Worm (Caenorhabditis elegans) whole organism, L2 larva: ENCODE measurements around the gene cyp-33C11.

Experiments used
- C34F6.9 ChIP-seq: fragments of 150-350 bp; optimal IDR thresholded peaks from 2 replicates; lab custom pipeline; 2014; ENCODE audit warnings: missing biosample characterization, missing genetic modification characterization
- R02D3.7 ChIP-seq: fragments of 150-350 bp; optimal IDR thresholded peaks from 2 replicates; lab custom pipeline; 2014; ENCODE audit warnings: missing biosample characterization, missing genetic modification characterization
- Y55F3AM.14 ChIP-seq: fragments of 200-800 bp; sonication (Bioruptor generic); optimal IDR thresholded peaks from 2 replicates; lab custom pipeline; 2018; ENCODE audit warnings: mild to moderate bottlenecking, missing genetic modification characterization, missing compliant biosample characterization
- ZK546.5 ChIP-seq: sonication (generic microtip); optimal IDR thresholded peaks from 2 replicates; lab custom pipeline; 2017; ENCODE audit warnings: missing biosample characterization, missing genetic modification characterization
- alr-1 ChIP-seq: fragments of 150-350 bp; optimal IDR thresholded peaks from 2 replicates; lab custom pipeline; 2014; ENCODE audit warnings: missing biosample characterization, missing genetic modification characterization
- aly-2 ChIP-seq: fragments of 150-350 bp; optimal IDR thresholded peaks from 2 replicates; lab custom pipeline; 2014; ENCODE audit warnings: missing biosample characterization, missing genetic modification characterization
- ama-1 ChIP-seq: fragments of 150-350 bp; optimal IDR thresholded peaks from 2 replicates; lab custom pipeline; 2018; ENCODE audit warnings: inconsistent platforms
- blmp-1 ChIP-seq: sonication (generic microtip); optimal IDR thresholded peaks from 2 replicates; lab custom pipeline; 2017; ENCODE audit warnings: missing genetic modification characterization, mild to moderate bottlenecking, missing compliant biosample characterization, antibody characterized with exemption, moderate library complexity; ENCODE audit not compliant: insufficient read depth
- ceh-16 ChIP-seq: fragments of 150-350 bp; optimal IDR thresholded peaks from 2 replicates; lab custom pipeline; 2014; ENCODE audit warnings: missing biosample characterization, missing genetic modification characterization
- ceh-82 ChIP-seq: fragments of 150-350 bp; optimal IDR thresholded peaks from 2 replicates; lab custom pipeline; 2014; ENCODE audit warnings: missing biosample characterization, missing genetic modification characterization
- crh-2 ChIP-seq: sonication (generic microtip); optimal IDR thresholded peaks from 2 replicates; lab custom pipeline; 2017; ENCODE audit warnings: missing biosample characterization, missing genetic modification characterization
- dmd-4 ChIP-seq: sonication (generic microtip); optimal IDR thresholded peaks from 2 replicates; lab custom pipeline; 2017; ENCODE audit warnings: missing biosample characterization, missing genetic modification characterization
- egl-27 ChIP-seq: sonication (generic microtip); optimal IDR thresholded peaks from 3 replicates; lab custom pipeline; 2017; ENCODE audit warnings: missing biosample characterization, missing genetic modification reagents, missing genetic modification characterization
- elt-3 ChIP-seq: sonication (generic microtip); optimal IDR thresholded peaks from 2 replicates; lab custom pipeline; 2017; ENCODE audit warnings: missing biosample characterization, missing genetic modification characterization
- fos-1 ChIP-seq: fragments of 150-350 bp; optimal IDR thresholded peaks from 2 replicates; lab custom pipeline; 2014; ENCODE audit warnings: missing biosample characterization, missing genetic modification characterization
- gmeb-1 ChIP-seq: fragments of 150-350 bp; optimal IDR thresholded peaks from 2 replicates; lab custom pipeline; 2014; ENCODE audit warnings: missing biosample characterization, missing genetic modification characterization
- lin-11 ChIP-seq: fragments of 150-350 bp; sonication (generic microtip); optimal IDR thresholded peaks from 2 replicates; lab custom pipeline; 2014; ENCODE audit warnings: missing biosample characterization, missing genetic modification characterization, inconsistent platforms, mixed read lengths
- lin-13 ChIP-seq: fragments of 150-350 bp; optimal IDR thresholded peaks from 2 replicates; lab custom pipeline; 2014; ENCODE audit warnings: missing biosample characterization, missing genetic modification reagents, missing genetic modification characterization
- lin-39 ChIP-seq: fragments of 150-350 bp; optimal IDR thresholded peaks from 2 replicates; lab custom pipeline; 2014; ENCODE audit warnings: missing biosample characterization, missing genetic modification reagents, missing genetic modification characterization
- mab-5 ChIP-seq: fragments of 150-350 bp; optimal IDR thresholded peaks from 2 replicates; lab custom pipeline; 2014; ENCODE audit warnings: missing biosample characterization, missing genetic modification characterization
- mbf-1 ChIP-seq: sonication (generic microtip); optimal IDR thresholded peaks from 2 replicates; lab custom pipeline; 2017; ENCODE audit warnings: missing biosample characterization, missing genetic modification characterization
- mdl-1 ChIP-seq, 2 experiments: fragments of 150-350 bp in 1 of 2; sonication (generic microtip) in 1 of 2; optimal IDR thresholded peaks; 2 replicates each; lab custom pipeline; 2017; ENCODE audit warnings: missing biosample characterization in 2 of 2, missing genetic modification characterization in 2 of 2
- nhr-10 ChIP-seq: sonication (generic microtip); optimal IDR thresholded peaks from 2 replicates; lab custom pipeline; 2017; ENCODE audit warnings: missing biosample characterization, missing genetic modification characterization
- nhr-11 ChIP-seq: fragments of 150-350 bp; optimal IDR thresholded peaks from 2 replicates; lab custom pipeline; 2014; ENCODE audit warnings: missing biosample characterization, missing genetic modification characterization
- nhr-12 ChIP-seq: fragments of 150-350 bp; optimal IDR thresholded peaks from 2 replicates; lab custom pipeline; 2014; ENCODE audit warnings: missing biosample characterization, missing genetic modification characterization
- nhr-21 ChIP-seq: fragments of 150-350 bp; optimal IDR thresholded peaks from 2 replicates; lab custom pipeline; 2014; ENCODE audit warnings: missing biosample characterization, missing genetic modification characterization
- nhr-23 ChIP-seq: fragments of 150-350 bp; optimal IDR thresholded peaks from 2 replicates; lab custom pipeline; 2014; ENCODE audit warnings: missing biosample characterization, missing genetic modification reagents, missing genetic modification characterization
- nhr-237 ChIP-seq: fragments of 150-350 bp; optimal IDR thresholded peaks from 2 replicates; lab custom pipeline; 2014; ENCODE audit warnings: missing biosample characterization, missing genetic modification characterization
- nhr-25 ChIP-seq: fragments of 150-350 bp; sonication (generic microtip); optimal IDR thresholded peaks from 3 replicates; lab custom pipeline; 2014; ENCODE audit warnings: missing biosample characterization, missing genetic modification characterization
- nhr-6 ChIP-seq: fragments of 150-350 bp; optimal IDR thresholded peaks from 2 replicates; lab custom pipeline; 2014; ENCODE audit warnings: missing biosample characterization, missing genetic modification characterization
- peb-1 ChIP-seq: fragments of 150-350 bp; optimal IDR thresholded peaks from 2 replicates; lab custom pipeline; 2014; ENCODE audit warnings: missing biosample characterization, missing genetic modification characterization
- sem-4 ChIP-seq: fragments of 150-350 bp; optimal IDR thresholded peaks from 2 replicates; lab custom pipeline; 2014; ENCODE audit warnings: missing biosample characterization, missing genetic modification reagents, missing genetic modification characterization
- sma-3 ChIP-seq: sonication (generic microtip); optimal IDR thresholded peaks from 2 replicates; lab custom pipeline; 2016; ENCODE audit warnings: missing genetic modification reagents, missing genetic modification characterization, missing compliant biosample characterization
- sma-9 ChIP-seq, 2 experiments: fragments of 150-350 bp in 1 of 2; sonication (generic microtip) in 1 of 2; optimal IDR thresholded peaks; 2 replicates each; lab custom pipeline; 2014 to 2016; ENCODE audit warnings: missing genetic modification characterization in 2 of 2, mild to moderate bottlenecking in 1 of 2, missing biosample characterization in 1 of 2, missing compliant biosample characterization in 1 of 2, missing genetic modification reagents in 1 of 2, moderate library complexity in 1 of 2
- snpc-4 ChIP-seq: fragments of 150-350 bp; optimal IDR thresholded peaks from 2 replicates; lab custom pipeline; 2014; ENCODE audit warnings: missing biosample characterization, missing genetic modification characterization
- unc-39 ChIP-seq: fragments of 150-350 bp; optimal IDR thresholded peaks from 2 replicates; lab custom pipeline; 2014; ENCODE audit warnings: missing biosample characterization, missing genetic modification characterization
- unc-62 ChIP-seq: fragments of 150-350 bp; optimal IDR thresholded peaks from 2 replicates; lab custom pipeline; 2014; ENCODE audit warnings: missing biosample characterization, missing genetic modification reagents, missing genetic modification characterization
- zag-1 ChIP-seq: fragments of 150-350 bp; optimal IDR thresholded peaks from 2 replicates; lab custom pipeline; 2014; ENCODE audit warnings: missing biosample characterization, missing genetic modification characterization
- ztf-1 ChIP-seq: fragments of 200-800 bp; sonication (Bioruptor generic); conservative IDR thresholded peaks from 2 replicates; pipeline ENCODE4 v1.3.6; 2022; ENCODE audit warnings: missing genetic modification characterization, missing compliant biosample characterization
- ztf-11 ChIP-seq: sonication (generic microtip); optimal IDR thresholded peaks from 2 replicates; lab custom pipeline; 2017; ENCODE audit warnings: missing biosample characterization, missing genetic modification characterization
- ztf-4 ChIP-seq: fragments of 150-350 bp; optimal IDR thresholded peaks from 2 replicates; lab custom pipeline; 2014; ENCODE audit warnings: missing biosample characterization, missing genetic modification characterization

Gene cyp-33C11

ce11 chrV:741820-742219 lies 29.0 kb upstream of the cyp-33C11 start, which contains the start of gene C05E4.7:
Gene C05E4.7 (plus strand): TSS chrV:742120.
- TF ChIP-seq dmd-4 (tag; lab: Kevin White, UChicago): no peak
- no peak for TF ChIP-seq mdl-1 (tag; optimal IDR thresholded peaks at IDR 0.05; lab: Kevin White, UChicago)
- TF ChIP-seq sma-9 (GFP tag; optimal IDR thresholded peaks at IDR 0.05; lab: Kevin White, UChicago): no peak
- TF ChIP-seq sma-9 (tag; optimal IDR thresholded peaks at IDR 0.05; lab: Kevin White, UChicago): no peak
- no peak for TF ChIP-seq peb-1 (tag; lab: Kevin White, UChicago)
- TF ChIP-seq R02D3.7 (tag; lab: Kevin White, UChicago): no peak
- TF ChIP-seq mbf-1 (tag; lab: Kevin White, UChicago): no peak
- no peak for TF ChIP-seq aly-2 (tag; lab: Kevin White, UChicago)
- no peak for TF ChIP-seq crh-2 (tag; lab: Kevin White, UChicago)

- no peak for TF ChIP-seq mab-5 (tag; lab: Kevin White, UChicago)
- no peak for TF ChIP-seq nhr-23
- no peak for TF ChIP-seq lin-13 (GFP tag; lab: Kevin White, UChicago)
- no peak for TF ChIP-seq egl-27
- TF ChIP-seq blmp-1 (tag; lab: Kevin White, UChicago): no peak
- TF ChIP-seq R02D3.7 (tag; lab: Kevin White, UChicago): no peak
- no peak for TF ChIP-seq mdl-1 (tag; optimal IDR thresholded peaks at IDR 0.05; lab: Kevin White, UChicago)
- no peak for TF ChIP-seq zag-1 (tag; lab: Kevin White, UChicago)
- no peak for TF ChIP-seq C34F6.9 (tag; lab: Kevin White, UChicago)
- no peak for TF ChIP-seq Y55F3AM.14 (GFP tag; lab: Kevin White, UChicago)
- no peak for TF ChIP-seq ztf-11 (tag; lab: Kevin White, UChicago)
- no peak for TF ChIP-seq aly-2 (tag; lab: Kevin White, UChicago)
- TF ChIP-seq nhr-11 (tag; lab: Kevin White, UChicago): no peak
- TF ChIP-seq sem-4 (tag; lab: Kevin White, UChicago): no peak
- TF ChIP-seq nhr-10: no peak
- TF ChIP-seq lin-39 (tag; lab: Kevin White, UChicago): no peak
- TF ChIP-seq ztf-1 (GFP tag; lab: Robert Waterston, UW): no peak
- TF ChIP-seq ceh-82 (tag; lab: Kevin White, UChicago): no peak
- TF ChIP-seq, all 48 proteins: peak for 0
These were observed 26.0 kb upstream of the cyp-33C11 start, which contains the start of gene srj-24 for ce11 chrV:738770-739169. Gene srj-24 (minus strand): TSS chrV:738870.

DNA sequence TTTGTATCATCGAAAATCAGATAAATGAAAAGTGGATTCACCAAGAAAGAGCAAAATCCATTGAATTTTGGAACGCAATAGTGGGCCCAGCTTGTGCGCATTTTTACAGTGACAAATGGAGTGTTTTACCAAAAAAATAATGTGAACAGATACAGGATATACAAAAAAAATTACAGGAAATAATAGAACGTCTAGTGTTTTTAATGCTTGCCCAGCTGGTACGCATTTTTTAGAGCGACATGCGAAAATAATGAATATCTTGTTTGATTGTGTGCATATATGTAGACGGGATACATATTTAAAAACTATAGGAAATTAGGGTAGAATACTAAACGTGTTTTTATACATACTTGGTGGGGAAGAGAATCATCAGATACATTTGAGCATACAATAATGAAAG lies 23.4 kb upstream of the cyp-33C11 start, which contains the start of gene srj-25:
Gene srj-25 (minus strand): TSS at position 101 of the 400 bp plus-strand sequence.
- no peak for TF ChIP-seq nhr-10
- no peak for TF ChIP-seq alr-1 (tag; lab: Kevin White, UChicago)
- TF ChIP-seq nhr-6 (tag; lab: Kevin White, UChicago): no peak
- no peak for TF ChIP-seq lin-39 (tag; lab: Kevin White, UChicago)
- TF ChIP-seq ceh-82 (tag; lab: Kevin White, UChicago): no peak
- TF ChIP-seq unc-39: no peak
- no peak for TF ChIP-seq nhr-11 (tag; lab: Kevin White, UChicago)
- TF ChIP-seq aly-2 (tag; lab: Kevin White, UChicago): no peak
- TF ChIP-seq sma-9 (GFP tag; optimal IDR thresholded peaks at IDR 0.05; lab: Kevin White, UChicago): no peak
- TF ChIP-seq sma-9 (tag; optimal IDR thresholded peaks at IDR 0.05; lab: Kevin White, UChicago): no peak
- TF ChIP-seq unc-62 (GFP tag; lab: Kevin White, UChicago): no peak
- no peak for TF ChIP-seq elt-3 (tag; lab: Kevin White, UChicago)
- TF ChIP-seq ZK546.5: no peak
- no peak for TF ChIP-seq ztf-11 (tag; lab: Kevin White, UChicago)
- no peak for TF ChIP-seq C34F6.9 (tag; lab: Kevin White, UChicago)
- TF ChIP-seq blmp-1 (tag; lab: Kevin White, UChicago): no peak
- no peak for TF ChIP-seq lin-11 (tag; lab: Kevin White, UChicago)
- TF ChIP-seq, all 48 proteins: peak for 0

ce11 chrV:731330-731729 lies 18.5 kb upstream of the cyp-33C11 start:
- TF ChIP-seq crh-2 (tag; lab: Kevin White, UChicago) (peak; percentile 94), ceh-16 (tag; lab: Kevin White, UChicago) (no peak), sma-3 (peak; percentile 97), alr-1 (tag; lab: Kevin White, UChicago) (no peak), nhr-11 (tag; lab: Kevin White, UChicago) (no peak), ztf-1 (GFP tag; lab: Robert Waterston, UW) (no peak), nhr-237 (tag; lab: Kevin White, UChicago) (no peak), mab-5 (tag; lab: Kevin White, UChicago) (peak; percentile 62), ama-1 (lab: Kevin White, UChicago) (peak; percentile 82), ZK546.5 (no peak), elt-3 (tag; lab: Kevin White, UChicago) (no peak), lin-39 (tag; lab: Kevin White, UChicago) (no peak), unc-62 (GFP tag; lab: Kevin White, UChicago) (peak; percentile 11), ztf-4 (tag; lab: Kevin White, UChicago) (peak; percentile 89), sma-9 (GFP tag; optimal IDR thresholded peaks at IDR 0.05; lab: Kevin White, UChicago) (peak; percentile 99), sma-9 (tag; optimal IDR thresholded peaks at IDR 0.05; lab: Kevin White, UChicago) (peak; percentile 46), blmp-1 (tag; lab: Kevin White, UChicago) (peak; percentile 14), ztf-11 (tag; lab: Kevin White, UChicago) (no peak), snpc-4 (tag; lab: Kevin White, UChicago) (peak; percentile 42), fos-1 (tag; lab: Kevin White, UChicago) (peak; percentile 83), unc-39 (no peak), nhr-25 (tag; lab: Kevin White, UChicago) (peak; percentile 85), peb-1 (tag; lab: Kevin White, UChicago) (no peak), dmd-4 (tag; lab: Kevin White, UChicago) (no peak), nhr-12 (tag; lab: Kevin White, UChicago) (no peak), mbf-1 (tag; lab: Kevin White, UChicago) (no peak), nhr-21 (peak; percentile 95), Y55F3AM.14 (GFP tag; lab: Kevin White, UChicago) (peak; percentile 94), gmeb-1 (tag; lab: Kevin White, UChicago) (peak; percentile 82), egl-27 (peak; percentile 74), lin-13 (GFP tag; lab: Kevin White, UChicago) (peak; percentile 33), zag-1 (tag; lab: Kevin White, UChicago) (no peak), lin-11 (tag; lab: Kevin White, UChicago) (no peak)
